6 worm cellular contexts compared by ENCODE assay signal in the genomic region with DNA sequence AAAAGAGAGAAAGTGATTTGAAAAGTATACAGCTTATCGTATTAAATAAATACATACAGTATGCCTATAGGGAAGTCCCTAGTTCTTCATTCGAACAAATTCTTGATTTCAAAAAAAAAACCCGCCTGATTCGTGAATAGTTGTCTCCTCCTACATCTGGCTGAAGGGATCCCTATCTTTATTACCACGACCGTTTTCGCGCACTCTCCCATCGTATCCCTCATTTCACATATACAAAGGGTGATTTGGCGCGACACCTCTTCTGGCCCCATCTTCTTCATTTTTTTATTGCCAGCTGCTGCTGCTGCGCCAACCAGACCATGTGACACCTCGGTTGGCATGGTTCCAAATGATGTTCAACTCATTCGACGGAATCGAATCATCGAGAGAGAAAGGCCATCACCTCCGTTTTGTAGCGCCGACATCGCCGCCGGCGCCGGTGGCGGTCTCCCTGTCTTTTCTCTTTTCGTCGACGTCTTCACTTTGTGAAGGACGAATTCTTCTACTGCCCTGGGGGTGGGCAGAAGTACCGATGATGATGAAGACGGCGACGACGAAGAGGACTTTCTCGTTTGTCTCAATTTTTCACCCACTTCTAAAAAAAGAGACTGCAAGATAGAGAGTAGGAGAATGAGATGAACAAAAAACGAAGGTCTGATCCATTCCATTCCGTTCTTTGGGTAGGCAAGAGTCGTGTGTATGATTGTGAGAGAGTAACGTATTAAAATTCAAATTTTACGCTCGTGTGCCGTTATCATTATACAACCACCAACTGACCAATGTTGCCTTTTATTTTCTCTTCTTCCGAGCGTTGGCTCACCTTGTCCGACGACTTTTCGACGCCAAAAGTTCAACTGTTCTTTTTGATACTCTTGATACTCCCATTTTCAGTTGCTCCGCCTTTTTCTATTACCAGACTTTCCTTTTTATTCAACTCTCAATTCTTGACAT.
A peak's percentile ranks its signal among the peaks of the same experiment; 100 is the strongest.
TF ChIP-seq lines count a peak whose summit lies in the region.

No protein-coding gene starts in this region.

TF ChIP-seq in whole organism, L1 larva, 84 proteins besides CTCF, POLR2A, EP300 and RAD21 (continues in another document):
- TF ChIP-seq unc-98 (GFP tag; IDR thresholded peaks at IDR 0.05; lab: Robert Waterston, UW): no peak
- no peak for TF ChIP-seq sptf-1 (tag; optimal IDR thresholded peaks at IDR 0.05; lab: Kevin White, UChicago)
- TF ChIP-seq tlp-1 (tag; optimal IDR thresholded peaks at IDR 0.05; lab: Kevin White, UChicago): no peak
- no peak for TF ChIP-seq rnt-1 (tag; optimal IDR thresholded peaks at IDR 0.05; lab: Kevin White, UChicago)
- TF ChIP-seq irx-1 (tag; optimal IDR thresholded peaks at IDR 0.05; lab: Kevin White, UChicago): peak; percentile 60
- TF ChIP-seq snpc-4 (tag; optimal IDR thresholded peaks at IDR 0.05; lab: Kevin White, UChicago): peak; percentile 4
- peak; percentile 71 for TF ChIP-seq snu-23 (GFP tag; optimal IDR thresholded peaks at IDR 0.05; lab: Kevin White, UChicago)
- TF ChIP-seq nhr-19 (GFP tag; conservative IDR thresholded peaks at IDR 0.05; lab: Robert Waterston, UW): peak; percentile 64
- peak in 1 of 2 experiments; percentile 36 for TF ChIP-seq lin-35 (GFP tag; optimal IDR thresholded peaks at IDR 0.05; lab: Kevin White, UChicago)
- TF ChIP-seq dsc-1 (tag; optimal IDR thresholded peaks at IDR 0.05; lab: Kevin White, UChicago): no peak
- TF ChIP-seq unc-62 (GFP tag; optimal IDR thresholded peaks at IDR 0.05; lab: Kevin White, UChicago): no peak
- no peak for TF ChIP-seq hpl-2 (GFP tag; optimal IDR thresholded peaks at IDR 0.05; lab: Kevin White, UChicago)
- TF ChIP-seq aly-2 (tag; optimal IDR thresholded peaks at IDR 0.05; lab: Kevin White, UChicago): no peak
- no peak for TF ChIP-seq mab-9 (GFP tag; IDR thresholded peaks at IDR 0.05; lab: Robert Waterston, UW)

TF ChIP-seq in whole organism, L2 larva, 48 proteins besides CTCF, POLR2A, EP300 and RAD21 (continues in another document):
- TF ChIP-seq gmeb-1 (tag; optimal IDR thresholded peaks at IDR 0.05; lab: Kevin White, UChicago): no peak
- peak; percentile 66 for TF ChIP-seq Y55F3AM.14 (GFP tag; optimal IDR thresholded peaks at IDR 0.05; lab: Kevin White, UChicago)
- no peak for TF ChIP-seq peb-1 (tag; optimal IDR thresholded peaks at IDR 0.05; lab: Kevin White, UChicago)
- TF ChIP-seq mdl-1 (tag; optimal IDR thresholded peaks at IDR 0.05; lab: Kevin White, UChicago): peak in 1 of 2 experiments; percentile 20
- TF ChIP-seq nhr-77 (tag; optimal IDR thresholded peaks at IDR 0.05; lab: Kevin White, UChicago): no peak
- TF ChIP-seq nhr-6 (tag; optimal IDR thresholded peaks at IDR 0.05; lab: Kevin White, UChicago): no peak
- TF ChIP-seq nhr-21 (tag; optimal IDR thresholded peaks at IDR 0.05; lab: Kevin White, UChicago): peak; percentile 56
- no peak for TF ChIP-seq ZK546.5 (tag; optimal IDR thresholded peaks at IDR 0.05; lab: Kevin White, UChicago)
- peak; percentile 93 for TF ChIP-seq nhr-25 (tag; optimal IDR thresholded peaks at IDR 0.05; lab: Kevin White, UChicago)
- no peak for TF ChIP-seq unc-39 (tag; optimal IDR thresholded peaks at IDR 0.05; lab: Kevin White, UChicago)
- TF ChIP-seq zag-1 (tag; optimal IDR thresholded peaks at IDR 0.05; lab: Kevin White, UChicago): no peak
- TF ChIP-seq ztf-11 (tag; optimal IDR thresholded peaks at IDR 0.05; lab: Kevin White, UChicago): no peak
- TF ChIP-seq F13H6.1 (tag; optimal IDR thresholded peaks at IDR 0.05; lab: Kevin White, UChicago): peak; percentile 54
- TF ChIP-seq nhr-23 (tag; optimal IDR thresholded peaks at IDR 0.05; lab: Kevin White, UChicago): no peak

TF ChIP-seq in whole organism, L3 larva, 47 proteins besides CTCF, POLR2A, EP300 and RAD21 (continues in another document):
- TF ChIP-seq daf-12 (tag; optimal IDR thresholded peaks at IDR 0.05; lab: Kevin White, UChicago) (no peak), ceh-82 (tag; optimal IDR thresholded peaks at IDR 0.05; lab: Kevin White, UChicago) (no peak), nhr-28 (tag; optimal IDR thresholded peaks at IDR 0.05; lab: Kevin White, UChicago) (no peak), ztf-4 (tag; optimal IDR thresholded peaks at IDR 0.05; lab: Kevin White, UChicago) (no peak), unc-62 (GFP tag; optimal IDR thresholded peaks at IDR 0.05; lab: Kevin White, UChicago) (peak; percentile 37), sea-2 (GFP tag; optimal IDR thresholded peaks at IDR 0.05; lab: Kevin White, UChicago) (no peak), nhr-23 (tag; optimal IDR thresholded peaks at IDR 0.05; lab: Kevin White, UChicago) (peak; percentile 57), elt-1 (tag; optimal IDR thresholded peaks at IDR 0.05; lab: Kevin White, UChicago) (peak; percentile 46), nhr-77 (tag; optimal IDR thresholded peaks at IDR 0.05; lab: Kevin White, UChicago) (no peak), pqm-1 (tag; optimal IDR thresholded peaks at IDR 0.05; lab: Kevin White, UChicago) (peak; percentile 60), elt-2 (tag; optimal IDR thresholded peaks at IDR 0.05; lab: Kevin White, UChicago) (no peak), lsy-12 (tag; optimal IDR thresholded peaks at IDR 0.05; lab: Kevin White, UChicago) (peak; percentile 36), ceh-9 (tag; optimal IDR thresholded peaks at IDR 0.05; lab: Kevin White, UChicago) (no peak), zag-1 (tag; optimal IDR thresholded peaks at IDR 0.05; lab: Kevin White, UChicago) (no peak), ZK546.5 (tag; optimal IDR thresholded peaks at IDR 0.05; lab: Kevin White, UChicago) (no peak)

TF ChIP-seq in whole organism, L4 larva, 104 proteins besides CTCF, POLR2A, EP300 and RAD21 (continues in another document):
- TF ChIP-seq hlh-11 (tag; optimal IDR thresholded peaks at IDR 0.05; lab: Kevin White, UChicago) (peak; percentile 69), egl-27 (tag; optimal IDR thresholded peaks at IDR 0.05; lab: Kevin White, UChicago) (no peak), nhr-42 (GFP tag; IDR thresholded peaks at IDR 0.05; lab: Robert Waterston, UW) (no peak), saeg-2 (GFP tag; IDR thresholded peaks at IDR 0.05; lab: Robert Waterston, UW) (0 out of 2 replicates have a peak, but pooled peaks have one; percentile 25), aha-1 (tag; lab: Kevin White, UChicago) (peak; percentile 51), pha-4 (GFP tag; IDR thresholded peaks at IDR 0.05; lab: Robert Waterston, UW) (no peak), pha-4 (tag; optimal IDR thresholded peaks at IDR 0.05; lab: Kevin White, UChicago) (no peak), lin-39 (tag; optimal IDR thresholded peaks at IDR 0.05; lab: Kevin White, UChicago) (no peak), nhr-25 (tag; optimal IDR thresholded peaks at IDR 0.05; lab: Kevin White, UChicago; ENCODE audit: borderline replicate concordance, insufficient read depth) (peak; percentile 61), D1046.2 (GFP tag; IDR thresholded peaks at IDR 0.05; lab: Robert Waterston, UW) (no peak), snpc-1.2 (GFP tag; IDR thresholded peaks at IDR 0.05; lab: Robert Waterston, UW) (no peak), nhr-11 (tag; optimal IDR thresholded peaks at IDR 0.05; lab: Kevin White, UChicago) (peak; percentile 21), hif-1 (tag; optimal IDR thresholded peaks at IDR 0.05; lab: Kevin White, UChicago) (no peak), nhr-237 (tag; optimal IDR thresholded peaks at IDR 0.05; lab: Kevin White, UChicago) (no peak)

TF ChIP-seq in whole organism, late embryonic, 69 proteins besides CTCF, POLR2A, EP300 and RAD21:
- TF ChIP-seq tbx-2 (tag; optimal IDR thresholded peaks at IDR 0.05; lab: Kevin White, UChicago) (peak; percentile 9), lin-11 (tag; optimal IDR thresholded peaks at IDR 0.05; lab: Kevin White, UChicago) (no peak), hlh-30 (tag; optimal IDR thresholded peaks at IDR 0.05; lab: Kevin White, UChicago; ENCODE audit: insufficient read depth) (peak; percentile 7)

TF ChIP-seq in whole organism, young adult, 124 proteins besides CTCF, POLR2A, EP300 and RAD21:
- TF ChIP-seq ztf-22 (GFP tag; optimal IDR thresholded peaks at IDR 0.05; lab: Kevin White, UChicago) (no peak), somi-1 (GFP tag; optimal IDR thresholded peaks at IDR 0.05; lab: Kevin White, UChicago) (peak; percentile 40), Y67H2A.10 (GFP tag; conservative IDR thresholded peaks at IDR 0.05; lab: Robert Waterston, UW) (no peak), mcd-1 (GFP tag; IDR thresholded peaks at IDR 0.05; lab: Robert Waterston, UW) (no peak), nfya-2 (GFP tag; IDR thresholded peaks at IDR 0.05; lab: Robert Waterston, UW) (no peak), atf-7 (tag; optimal IDR thresholded peaks at IDR 0.05; lab: Kevin White, UChicago) (no peak), xnd-1 (tag; optimal IDR thresholded peaks at IDR 0.05; lab: Kevin White, UChicago) (no peak), zfh-2 (GFP tag; conservative IDR thresholded peaks at IDR 0.05; lab: Robert Waterston, UW) (peak; percentile 68), ztf-26 (tag; optimal IDR thresholded peaks at IDR 0.05; lab: Kevin White, UChicago) (peak; percentile 29), nfyb-1 (GFP tag; IDR thresholded peaks at IDR 0.05; lab: Robert Waterston, UW) (0 out of 2 replicates have a peak, but pooled peaks have one; percentile 38), mel-28 (tag; optimal IDR thresholded peaks at IDR 0.05; lab: Kevin White, UChicago; ENCODE audit: borderline replicate concordance) (no peak), hrde-1 (tag; optimal IDR thresholded peaks at IDR 0.05; lab: Kevin White, UChicago; ENCODE audit: borderline replicate concordance) (no peak), bed-1 (GFP tag; IDR thresholded peaks at IDR 0.05; lab: Robert Waterston, UW) (no peak), lin-40 (tag; optimal IDR thresholded peaks at IDR 0.05; lab: Kevin White, UChicago) (peak; percentile 30)
